Worm (Caenorhabditis elegans) whole organism, midembryonic: ENCODE measurements around the gene swt-3.

Source experiments
- T22C8.4 ChIP-seq: fragments of 200-800 bp; sonication (Bioruptor generic); IDR thresholded peaks from 2 replicates; pipeline ENCODE4 v1.3.6; 2022; ENCODE audit warnings: missing genetic modification characterization, missing compliant biosample characterization
- cog-1 ChIP-seq: sonication (generic microtip); optimal IDR thresholded peaks from 2 replicates; lab custom pipeline; 2016; ENCODE audit warnings: missing genetic modification characterization, missing compliant biosample characterization
- flt-1 ChIP-seq: fragments of 200-800 bp; sonication (Bioruptor generic); IDR thresholded peaks from 2 replicates; pipeline ENCODE4 v1.3.6; 2022; ENCODE audit warnings: missing genetic modification characterization, missing compliant biosample characterization
- klf-2 ChIP-seq: fragments of 200-800 bp; sonication (Bioruptor generic); conservative IDR thresholded peaks from 2 replicates; pipeline ENCODE4 v1.3.6; 2022; ENCODE audit warnings: missing genetic modification reagents, missing genetic modification characterization, missing compliant biosample characterization
- med-1 ChIP-seq: sonication (generic microtip); optimal IDR thresholded peaks from 2 replicates; lab custom pipeline; 2017; ENCODE audit warnings: missing genetic modification characterization, mild to moderate bottlenecking, missing compliant biosample characterization, antibody characterized with exemption, missing genetic modification reagents; ENCODE audit not compliant: insufficient read depth
- ref-1 ChIP-seq: fragments of 200-800 bp; sonication (Bioruptor generic); conservative IDR thresholded peaks from 2 replicates; pipeline ENCODE4 v1.3.6; 2022; ENCODE audit warnings: missing genetic modification reagents, missing genetic modification characterization, missing compliant biosample characterization
- tab-1 ChIP-seq: fragments of 200-800 bp; sonication (Bioruptor generic); IDR thresholded peaks from 2 replicates; pipeline ENCODE4 v1.3.6; 2022; ENCODE audit warnings: missing genetic modification characterization, missing compliant biosample characterization
- ztf-23 ChIP-seq: fragments of 200-800 bp; sonication (Bioruptor generic); IDR thresholded peaks from 2 replicates; pipeline ENCODE4 v1.3.6; 2022; ENCODE audit warnings: missing genetic modification reagents, missing genetic modification characterization, missing compliant biosample characterization
- ztf-29 ChIP-seq: fragments of 200-800 bp; sonication (Bioruptor generic); IDR thresholded peaks from 2 replicates; pipeline ENCODE4 v1.3.6; 2022; ENCODE audit warnings: missing genetic modification reagents, missing genetic modification characterization, missing compliant biosample characterization

swt-3 gene

DNA sequence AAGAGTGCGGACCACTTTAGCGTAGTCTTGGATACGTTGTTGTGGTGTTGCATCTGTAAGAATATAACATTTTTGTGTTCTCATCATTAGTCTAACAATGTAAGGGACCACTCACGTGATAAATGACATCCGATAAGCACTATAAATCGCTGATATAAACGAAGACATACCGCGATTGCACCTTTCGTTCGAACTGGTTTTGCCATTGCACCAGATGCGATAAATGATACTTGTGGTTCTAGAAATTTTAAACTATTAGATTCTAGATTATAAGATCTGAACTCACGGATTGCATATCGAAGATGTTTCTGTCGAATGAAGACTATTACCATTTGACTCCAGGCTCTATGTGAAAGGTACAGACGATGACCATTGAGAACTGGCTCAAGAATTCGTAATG, 9.2 kb downstream of the swt-3 start:
- TF ChIP-seq ztf-29 (GFP tag; lab: Robert Waterston, UW) (no peak), flt-1 (no peak), ztf-23 (no peak), cog-1 (tag; lab: Kevin White, UChicago) (no peak), med-1 (no peak), tab-1 (GFP tag; lab: Robert Waterston, UW) (no peak), T22C8.4 (GFP tag; lab: Robert Waterston, UW) (no peak), ref-1 (GFP tag; lab: Robert Waterston, UW) (no peak), klf-2 (GFP tag; lab: Robert Waterston, UW) (no peak)

DNA sequence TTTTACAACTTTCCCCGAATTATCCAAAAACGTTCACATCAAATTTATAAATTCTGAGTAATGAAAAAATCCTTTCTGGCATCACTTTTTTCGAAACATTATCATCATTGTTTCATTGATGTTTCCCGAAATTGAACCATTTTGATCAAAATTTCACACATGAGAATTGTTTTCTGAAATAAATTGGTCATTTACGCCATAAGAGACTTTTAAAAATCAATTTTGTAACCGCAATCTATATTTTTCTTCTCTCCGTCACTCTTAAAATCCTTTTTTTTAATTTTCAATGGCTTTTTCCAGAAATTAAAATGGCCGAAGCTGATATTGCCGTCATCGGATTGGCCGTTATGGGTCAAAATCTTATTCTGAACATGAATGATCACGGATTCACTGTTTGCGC, 11.1 kb downstream of the swt-3 start, which contains the start of gene T25B9.9:
T25B9.9 (plus strand) TSS at position 301 of the 400 bp plus-strand sequence.
- TF ChIP-seq med-1 = no peak
- TF ChIP-seq tab-1 (GFP tag; lab: Robert Waterston, UW) = no peak
- TF ChIP-seq T22C8.4 (GFP tag; lab: Robert Waterston, UW) = no peak
- TF ChIP-seq ref-1 (GFP tag; lab: Robert Waterston, UW) = no peak
- TF ChIP-seq klf-2 (GFP tag; lab: Robert Waterston, UW) = no peak
- TF ChIP-seq cog-1 (tag; lab: Kevin White, UChicago) = no peak
- no peak for TF ChIP-seq flt-1
- no peak for TF ChIP-seq ztf-29 (GFP tag; lab: Robert Waterston, UW)

ce11 chrIV:10768146-10768636, 12.3 kb downstream of the swt-3 start, which contains the start of gene T25B9.8:
Gene T25B9.8 (minus strand): TSS chrIV:10768196.
- TF ChIP-seq flt-1 = no peak
- TF ChIP-seq tab-1 (GFP tag; lab: Robert Waterston, UW) = no peak
- no peak for TF ChIP-seq cog-1 (tag; lab: Kevin White, UChicago)
- no peak for TF ChIP-seq med-1
- no peak for TF ChIP-seq ztf-23
- TF ChIP-seq T22C8.4 (GFP tag; lab: Robert Waterston, UW) = no peak
- TF ChIP-seq ref-1 (GFP tag; lab: Robert Waterston, UW) = no peak
- TF ChIP-seq ztf-29 (GFP tag; lab: Robert Waterston, UW) = no peak
- no peak for TF ChIP-seq klf-2 (GFP tag; lab: Robert Waterston, UW)

DNA sequence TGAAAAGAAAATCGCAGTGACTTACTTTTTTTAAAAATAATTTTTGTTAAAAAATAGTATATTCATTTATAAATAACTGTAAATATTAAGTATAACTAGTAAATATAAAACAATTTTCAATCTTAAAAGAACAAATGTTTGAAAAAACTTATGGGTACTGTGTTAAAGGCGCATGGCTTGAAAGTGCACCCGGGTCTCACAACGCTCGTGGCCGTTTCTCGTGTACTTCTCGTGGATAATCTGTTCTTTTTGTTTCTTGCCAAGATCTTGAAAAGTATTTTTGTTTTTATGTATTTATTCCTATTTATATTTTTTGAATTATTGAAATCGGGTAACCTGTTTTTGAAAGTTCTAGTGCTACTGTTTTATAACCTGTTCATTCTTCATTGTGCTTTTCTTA, 14.4 kb downstream of the swt-3 start:
- no peak for TF ChIP-seq ztf-23
- TF ChIP-seq ref-1 (GFP tag; lab: Robert Waterston, UW) = no peak
- no peak for TF ChIP-seq med-1
- no peak for TF ChIP-seq T22C8.4 (GFP tag; lab: Robert Waterston, UW)
- TF ChIP-seq ztf-29 (GFP tag; lab: Robert Waterston, UW) = no peak

DNA sequence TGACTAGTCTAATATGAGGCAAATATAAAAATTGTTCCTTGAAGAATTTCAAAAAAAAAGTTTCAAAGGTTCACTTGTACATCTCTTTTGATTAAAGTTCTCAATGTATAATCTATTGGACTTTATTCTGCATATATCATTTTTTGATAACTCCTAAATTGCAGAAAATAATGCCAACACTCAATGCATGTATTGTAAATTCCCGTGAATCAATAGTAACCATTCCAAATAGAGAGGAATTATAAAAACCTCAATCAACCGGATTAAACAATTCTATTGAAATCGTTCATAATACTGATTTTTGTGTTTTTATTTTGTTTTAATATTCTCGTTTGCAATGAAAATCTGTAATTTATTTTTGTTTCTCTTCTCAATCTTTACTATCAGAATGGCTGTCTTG, 15.4 kb downstream of the swt-3 start, which contains the start of gene T25B9.12:
T25B9.12 (plus strand) TSS at position 301 of the 400 bp plus-strand sequence.
- no peak for TF ChIP-seq ztf-29 (GFP tag; lab: Robert Waterston, UW)
- no peak for TF ChIP-seq T22C8.4 (GFP tag; lab: Robert Waterston, UW)
- TF ChIP-seq tab-1 (GFP tag; lab: Robert Waterston, UW) = no peak
- no peak for TF ChIP-seq klf-2 (GFP tag; lab: Robert Waterston, UW)
- TF ChIP-seq ztf-23 = no peak
- no peak for TF ChIP-seq med-1
- no peak for TF ChIP-seq cog-1 (tag; lab: Kevin White, UChicago)
- TF ChIP-seq flt-1 = no peak
- no peak for TF ChIP-seq ref-1 (GFP tag; lab: Robert Waterston, UW)

DNA sequence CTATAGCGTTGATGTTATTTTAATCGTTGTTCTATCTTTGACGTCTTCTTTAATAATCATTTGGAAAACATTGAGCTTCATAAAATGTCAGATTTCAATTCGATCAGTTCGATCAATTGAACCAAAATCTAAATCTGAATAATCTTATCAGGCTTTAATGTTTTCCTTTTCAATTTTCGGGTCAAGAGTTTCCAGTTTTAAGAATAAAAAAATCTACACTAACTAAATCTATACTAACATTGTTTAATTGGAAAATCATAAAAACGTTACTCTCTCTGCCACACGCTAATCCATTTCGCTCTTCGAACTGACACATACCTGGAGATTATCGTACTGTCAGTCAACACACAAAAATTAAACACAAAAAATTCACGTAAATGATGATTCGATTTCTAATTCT, 16.3 kb downstream of the swt-3 start, which contains the start of gene T25B9.11:
T25B9.11 (plus strand) TSS at position 301 of the 400 bp plus-strand sequence.
- TF ChIP-seq ztf-29 (GFP tag; lab: Robert Waterston, UW) (no peak), ref-1 (GFP tag; lab: Robert Waterston, UW) (no peak), flt-1 (no peak), T22C8.4 (GFP tag; lab: Robert Waterston, UW) (no peak), ztf-23 (no peak), cog-1 (tag; lab: Kevin White, UChicago) (no peak), tab-1 (GFP tag; lab: Robert Waterston, UW) (no peak), klf-2 (GFP tag; lab: Robert Waterston, UW) (no peak), med-1 (no peak)

DNA sequence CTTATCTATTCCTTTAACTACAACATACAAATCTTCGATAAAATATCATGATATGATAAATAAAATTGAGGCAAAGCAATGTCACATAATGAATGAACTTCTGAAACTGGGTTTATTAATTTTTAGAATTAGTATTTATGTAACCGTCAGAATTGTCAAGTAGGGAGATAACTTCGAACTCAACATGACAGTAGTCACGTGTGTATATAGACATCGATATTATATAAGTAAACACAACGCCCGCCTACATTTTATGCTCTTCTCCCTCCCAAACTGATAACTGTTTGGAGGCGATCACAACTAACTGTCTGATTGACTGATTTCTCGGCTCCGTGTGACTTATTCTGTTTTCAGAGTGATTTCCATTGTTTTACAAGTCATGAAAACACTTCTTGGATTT, 19.1 kb downstream of the swt-3 start, which contains the start of gene ugt-54:
ugt-54 (plus strand) TSS at position 355 of the 400 bp plus-strand sequence.
- TF ChIP-seq flt-1 (no peak), klf-2 (GFP tag; lab: Robert Waterston, UW) (no peak), cog-1 (tag; lab: Kevin White, UChicago) (no peak), ztf-23 (no peak), med-1 (no peak)

DNA sequence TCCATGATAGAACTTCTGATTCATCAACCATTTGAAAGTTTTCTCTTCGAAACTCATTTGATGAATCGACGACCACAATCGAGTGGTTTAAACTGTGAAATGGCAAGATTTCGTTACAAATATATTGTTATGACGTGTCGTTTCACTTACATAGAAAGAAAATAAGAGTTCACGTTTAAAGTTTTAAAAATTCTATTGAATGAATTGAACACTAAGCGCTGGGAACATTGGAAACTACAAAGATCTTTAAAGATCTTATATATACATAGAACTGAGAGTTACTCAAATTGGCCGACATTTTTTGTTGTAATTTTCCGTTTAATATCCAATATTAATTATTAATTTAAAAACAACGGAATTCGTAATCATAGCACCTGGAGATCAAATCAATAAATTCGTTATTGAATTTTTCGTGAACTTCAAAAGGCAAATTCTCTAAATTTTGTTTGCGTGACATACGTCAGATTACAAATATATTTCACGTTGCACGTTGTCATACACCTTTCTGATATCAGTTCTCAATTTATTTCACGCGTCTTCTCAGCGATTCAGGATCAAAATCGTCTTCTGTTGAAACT, 22.8 kb downstream of the swt-3 start, which contains the start of the genes T25B9.4 and T25B9.6:
T25B9.4 (minus strand) TSS at position 101 of the 578 bp plus-strand sequence.
T25B9.6 (plus strand) TSS at position 528 of the 578 bp plus-strand sequence.
- TF ChIP-seq ztf-29 (GFP tag; lab: Robert Waterston, UW) = no peak
- no peak for TF ChIP-seq tab-1 (GFP tag; lab: Robert Waterston, UW)
- no peak for TF ChIP-seq klf-2 (GFP tag; lab: Robert Waterston, UW)
- TF ChIP-seq ref-1 (GFP tag; lab: Robert Waterston, UW) = no peak
- TF ChIP-seq T22C8.4 (GFP tag; lab: Robert Waterston, UW) = no peak
- TF ChIP-seq ztf-23 = no peak
- TF ChIP-seq flt-1 = no peak

DNA sequence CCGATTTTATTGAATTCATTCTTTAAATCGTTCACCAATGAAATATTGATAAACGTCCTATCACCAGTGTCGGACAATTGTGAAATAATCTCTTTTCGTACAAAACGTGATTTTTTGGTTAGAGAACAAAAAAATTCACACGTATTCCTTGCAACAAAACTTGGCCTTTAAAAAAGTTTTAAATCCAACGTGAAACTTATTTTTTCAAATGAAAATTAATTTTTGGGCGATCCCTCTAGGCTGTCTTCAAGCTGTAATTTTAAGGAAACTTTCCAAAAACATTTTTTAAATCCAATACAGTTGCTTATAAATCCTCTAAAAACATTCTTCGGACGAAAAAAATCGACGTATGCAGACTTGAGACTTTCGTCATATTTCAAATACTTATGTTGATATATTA, 25.8 kb downstream of the swt-3 start, which contains the start of gene T25B9.5:
T25B9.5 (minus strand) TSS at position 101 of the 400 bp plus-strand sequence.
- TF ChIP-seq tab-1 (GFP tag; lab: Robert Waterston, UW) = no peak
- no peak for TF ChIP-seq klf-2 (GFP tag; lab: Robert Waterston, UW)
- no peak for TF ChIP-seq med-1
- TF ChIP-seq ztf-29 (GFP tag; lab: Robert Waterston, UW) = no peak
- TF ChIP-seq ref-1 (GFP tag; lab: Robert Waterston, UW) = no peak
- no peak for TF ChIP-seq ztf-23
- no peak for TF ChIP-seq flt-1
- no peak for TF ChIP-seq T22C8.4 (GFP tag; lab: Robert Waterston, UW)
- TF ChIP-seq cog-1 (tag; lab: Kevin White, UChicago) = no peak
